Worm (Caenorhabditis elegans): ENCODE data around the gene F32D8.3.

DNA sequence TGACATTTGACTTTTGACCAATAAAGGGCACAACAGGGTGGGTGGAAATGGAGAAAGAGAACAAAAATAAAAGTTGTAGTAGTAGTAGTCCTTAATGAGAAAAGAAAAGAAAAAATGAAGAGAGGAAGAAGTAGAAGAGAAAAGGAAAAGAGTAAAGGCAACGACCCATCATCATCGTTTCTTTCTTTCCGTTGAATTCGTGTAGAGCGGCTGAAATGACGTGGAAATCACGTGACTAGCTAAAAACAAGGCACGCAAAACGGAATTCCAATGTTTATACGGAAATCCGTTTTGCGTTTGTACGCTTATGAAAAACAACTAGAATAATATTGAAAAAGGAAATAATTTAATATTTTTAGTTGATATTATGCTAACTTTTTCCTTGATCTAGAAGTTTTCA, 19.1 kb upstream of the F32D8.3 start:
- TF ChIP-seq him-1 (tag; optimal IDR thresholded peaks at IDR 0.05) (no peak), W03F9.2 (tag; optimal IDR thresholded peaks at IDR 0.05) (no peak), dao-5 (tag; optimal IDR thresholded peaks at IDR 0.05) (no peak)
